Worm (Caenorhabditis elegans): ENCODE data around the gene swm-1.

The swm-1 gene

ce11 chrV:9062341-9062740 lies 7.7 kb upstream of the swm-1 start, which contains the start of gene C25E10.12:
TSS of gene C25E10.12 (minus strand) at chrV:9062441.
- TF ChIP-seq pqm-1 (tag; optimal IDR thresholded peaks at IDR 0.05) (no peak), lin-11 (tag; optimal IDR thresholded peaks at IDR 0.05) (no peak), ceh-14 (tag; optimal IDR thresholded peaks at IDR 0.05) (no peak), ceh-24 (tag; optimal IDR thresholded peaks at IDR 0.05) (no peak), ttx-3 (tag; optimal IDR thresholded peaks at IDR 0.05) (no peak), hlh-8 (tag; optimal IDR thresholded peaks at IDR 0.05) (no peak), tbx-2 (tag; optimal IDR thresholded peaks at IDR 0.05) (no peak)

DNA sequence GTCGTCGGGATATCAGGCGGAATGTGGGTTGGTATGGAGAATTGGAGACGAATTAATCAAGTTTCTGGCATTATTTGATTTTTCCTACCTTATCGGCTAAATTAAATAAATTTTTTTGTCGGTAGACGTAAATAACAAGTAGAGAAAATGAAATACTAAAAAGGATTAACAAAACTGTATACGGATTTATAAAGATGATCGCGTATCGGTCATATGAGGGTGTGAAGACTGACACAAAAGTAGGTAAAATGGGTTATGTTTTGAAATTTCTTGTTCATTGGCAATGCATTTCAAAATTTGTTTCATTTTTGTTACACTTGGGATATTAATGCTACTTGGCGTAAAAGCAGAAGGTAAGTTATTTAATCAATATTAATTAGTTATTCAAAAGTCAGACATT lies 4.8 kb upstream of the swm-1 start, which contains the start of the genes C25E10.16 and C25E10.13:
Gene C25E10.16 (minus strand): TSS at position 101 of the 400 bp plus-strand sequence.
Gene C25E10.13 (plus strand): TSS at position 256 of the 400 bp plus-strand sequence.
- no peak for TF ChIP-seq ceh-45 (GFP tag; IDR thresholded peaks at IDR 0.05)
- TF ChIP-seq odd-2 (tag; optimal IDR thresholded peaks at IDR 0.05) = no peak
- no peak for TF ChIP-seq ceh-30 (tag; optimal IDR thresholded peaks at IDR 0.05)
- no peak for TF ChIP-seq hlh-30 (tag; optimal IDR thresholded peaks at IDR 0.05; ENCODE audit: insufficient read depth)
- TF ChIP-seq hlh-13 (GFP tag; optimal IDR thresholded peaks at IDR 0.05) = no peak
- TF ChIP-seq eyg-1 (tag; optimal IDR thresholded peaks at IDR 0.05) = no peak
- TF ChIP-seq fkh-10 (GFP tag; optimal IDR thresholded peaks at IDR 0.05) = no peak
- TF ChIP-seq nhr-232 (tag; optimal IDR thresholded peaks at IDR 0.05) = no peak
- TF ChIP-seq K09A11.1 (tag; optimal IDR thresholded peaks at IDR 0.05; ENCODE audit: insufficient read depth) = no peak
- no peak for TF ChIP-seq gmeb-2 (tag; optimal IDR thresholded peaks at IDR 0.05)
- TF ChIP-seq ceh-48 (tag; optimal IDR thresholded peaks at IDR 0.05) = no peak
- no peak for TF ChIP-seq ztf-16 (tag; optimal IDR thresholded peaks at IDR 0.05)
- TF ChIP-seq rnt-1 (tag; optimal IDR thresholded peaks at IDR 0.05) = no peak
- no peak for TF ChIP-seq nfya-1 (tag; optimal IDR thresholded peaks at IDR 0.05)
- no peak for TF ChIP-seq dve-1 (tag; optimal IDR thresholded peaks at IDR 0.05)
- no peak for TF ChIP-seq T23F11.4 (GFP tag; optimal IDR thresholded peaks at IDR 0.05)
- no peak for TF ChIP-seq lim-6 (tag; optimal IDR thresholded peaks at IDR 0.05)

ce11 chrV:9058627-9059026 lies 4.0 kb upstream of the swm-1 start, which contains the start of gene C25E10.11:
TSS of gene C25E10.11 (minus strand) at chrV:9058727.
- TF ChIP-seq ceh-24 (tag; optimal IDR thresholded peaks at IDR 0.05) (no peak), nhr-11 (tag; optimal IDR thresholded peaks at IDR 0.05) (no peak), ceh-22 (tag; optimal IDR thresholded peaks at IDR 0.05) (no peak), ceh-30 (tag; optimal IDR thresholded peaks at IDR 0.05) (no peak), pha-2 (tag; optimal IDR thresholded peaks at IDR 0.05) (no peak), ttx-3 (tag; optimal IDR thresholded peaks at IDR 0.05) (no peak), C38D4.7 (GFP tag; optimal IDR thresholded peaks at IDR 0.05) (no peak), ceh-6 (GFP tag; optimal IDR thresholded peaks at IDR 0.05) (no peak), ceh-31 (tag; optimal IDR thresholded peaks at IDR 0.05) (no peak), ahr-1 (tag; optimal IDR thresholded peaks at IDR 0.05) (no peak), elt-2 (tag; optimal IDR thresholded peaks at IDR 0.05) (no peak), elt-4 (tag; optimal IDR thresholded peaks at IDR 0.05) (no peak), unc-55 (GFP tag; optimal IDR thresholded peaks at IDR 0.05) (no peak), ets-4 (tag; optimal IDR thresholded peaks at IDR 0.05) (no peak)

DNA sequence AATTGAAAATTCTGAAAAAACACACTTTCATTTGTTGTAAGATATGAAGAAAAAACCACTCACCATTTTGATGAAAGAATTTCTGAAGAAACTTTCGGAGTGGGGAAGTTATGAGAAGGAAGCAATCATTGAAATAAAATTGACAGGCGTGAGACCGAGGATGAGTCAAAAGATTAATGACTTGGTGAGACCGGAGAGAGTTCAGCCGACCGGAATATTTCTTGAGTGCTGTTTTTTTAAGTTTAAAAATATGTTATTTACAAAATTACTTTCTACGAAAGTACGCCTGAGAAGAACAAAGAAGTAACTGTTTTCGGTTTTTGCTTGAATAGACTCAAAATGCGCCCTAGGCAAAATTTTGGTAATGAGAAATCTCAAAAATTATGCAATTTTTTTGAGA lies 1.6 kb upstream of the swm-1 start, which contains the start of gene C25E10.10:
Gene C25E10.10 (minus strand): TSS at position 101 of the 400 bp plus-strand sequence.
- no peak for TF ChIP-seq eyg-1 (tag; optimal IDR thresholded peaks at IDR 0.05)
- TF ChIP-seq ceh-48 (tag; optimal IDR thresholded peaks at IDR 0.05) = no peak
- no peak for TF ChIP-seq mec-3 (tag; optimal IDR thresholded peaks at IDR 0.05; ENCODE audit: borderline replicate concordance)
- no peak for TF ChIP-seq pag-3 (tag; optimal IDR thresholded peaks at IDR 0.05; ENCODE audit: borderline replicate concordance)
- TF ChIP-seq unc-55 (GFP tag; optimal IDR thresholded peaks at IDR 0.05) = no peak
- no peak for TF ChIP-seq ceh-45 (GFP tag; IDR thresholded peaks at IDR 0.05)
- TF ChIP-seq elt-2 (tag; optimal IDR thresholded peaks at IDR 0.05) = no peak
- no peak for TF ChIP-seq dve-1 (tag; optimal IDR thresholded peaks at IDR 0.05)
- TF ChIP-seq hlh-6 (tag; optimal IDR thresholded peaks at IDR 0.05) = no peak
